Worm (Caenorhabditis elegans) whole organism, early embryonic: ENCODE results near the gene obr-1.

Experiments
- B0310.2 ChIP-seq: sonication (generic microtip); optimal IDR thresholded peaks from 2 replicates; lab custom pipeline; 2016; ENCODE audit warnings: mild to moderate bottlenecking, missing genetic modification characterization, missing compliant biosample characterization
- tbx-11 ChIP-seq: fragments of 200-800 bp; sonication (Bioruptor generic); IDR thresholded peaks from 2 replicates; pipeline ENCODE4 v1.3.6; 2022; ENCODE audit warnings: missing genetic modification characterization, missing compliant biosample characterization

- no peak for TF ChIP-seq B0310.2 (tag; lab: Kevin White, UChicago)
- no peak for TF ChIP-seq tbx-11 (GFP tag; lab: Robert Waterston, UW)
These were observed 4.0 kb upstream of the obr-1 start, which contains the start of gene Y47D3A.20 for ce11 chrIII:11274590-11275116.
